Worm (Caenorhabditis elegans) whole organism, young adult: ENCODE data around the gene pgl-1.

Experiments used
- C17E4.6 ChIP-seq: fragments of 200-800 bp; sonication (Bioruptor generic); IDR thresholded peaks from 2 replicates; pipeline ENCODE4 v1.3.6; 2022; ENCODE audit warnings: missing genetic modification reagents, missing genetic modification characterization, missing compliant biosample characterization
- F10E7.11 ChIP-seq: sonication (generic microtip); optimal IDR thresholded peaks from 2 replicates; lab custom pipeline; 2017; ENCODE audit warnings: mild to moderate bottlenecking, missing genetic modification characterization, moderate library complexity, missing compliant biosample characterization
- F23B12.7 ChIP-seq: sonication (generic microtip); optimal IDR thresholded peaks from 2 replicates; lab custom pipeline; 2017; ENCODE audit warnings: missing genetic modification characterization, mild to moderate bottlenecking, missing compliant biosample characterization, antibody characterized with exemption, moderate library complexity; ENCODE audit not compliant: insufficient read depth
- F55B11.4 ChIP-seq: sonication (generic microtip); optimal IDR thresholded peaks from 2 replicates; lab custom pipeline; 2016; ENCODE audit warnings: missing compliant biosample characterization, missing genetic modification characterization, borderline replicate concordance; ENCODE audit not compliant: insufficient read depth
- F57C9.4 ChIP-seq: sonication (generic microtip); optimal IDR thresholded peaks from 2 replicates; lab custom pipeline; 2017; ENCODE audit warnings: mild to moderate bottlenecking, missing genetic modification characterization, missing compliant biosample characterization
- Y53F4B.3 ChIP-seq: fragments of 200-800 bp; sonication (Bioruptor generic); IDR thresholded peaks from 2 replicates; pipeline ENCODE4 v1.3.6; 2022; ENCODE audit warnings: missing genetic modification reagents, missing genetic modification characterization, missing compliant biosample characterization
- Y56A3A.18 ChIP-seq: fragments of 200-800 bp; sonication (Bioruptor generic); IDR thresholded peaks from 2 replicates; pipeline ENCODE4 v1.3.6; 2022; ENCODE audit warnings: missing genetic modification reagents, missing genetic modification characterization, missing compliant biosample characterization
- Y67H2A.10 ChIP-seq: fragments of 200-800 bp; sonication (Bioruptor generic); conservative IDR thresholded peaks from 2 replicates; pipeline ENCODE4 v1.3.6; 2022; ENCODE audit warnings: missing genetic modification reagents, missing genetic modification characterization, missing compliant biosample characterization
- akir-1 ChIP-seq: fragments of 200-800 bp; sonication (Bioruptor generic); optimal IDR thresholded peaks from 2 replicates; lab custom pipeline; 2018; ENCODE audit warnings: mild to moderate bottlenecking, missing genetic modification characterization, moderate library complexity, missing compliant biosample characterization
- ama-1 ChIP-seq, 3 experiments: fragments of 150-350 bp in 1 of 3; sonication (generic microtip) in 2 of 3; optimal IDR thresholded peaks; 2 replicates each; lab custom pipeline; 2014 to 2018; ENCODE audit warnings: missing biosample characterization in 2 of 3, missing genetic modification characterization in 2 of 3, missing genetic modification reagents in 2 of 3
- atf-7 ChIP-seq: sonication (generic microtip); optimal IDR thresholded peaks from 2 replicates; lab custom pipeline; 2017; ENCODE audit warnings: mild to moderate bottlenecking, missing genetic modification characterization, missing compliant biosample characterization
- bed-1 ChIP-seq: fragments of 200-800 bp; sonication (Bioruptor generic); IDR thresholded peaks from 2 replicates; pipeline ENCODE4 v1.3.6; 2022; ENCODE audit warnings: missing genetic modification reagents, missing genetic modification characterization, missing compliant biosample characterization
- ccch-3 ChIP-seq: fragments of 200-800 bp; sonication (Bioruptor generic); optimal IDR thresholded peaks from 2 replicates; lab custom pipeline; 2018; ENCODE audit warnings: mild to moderate bottlenecking, missing genetic modification characterization, missing compliant biosample characterization
- ceh-40 ChIP-seq: fragments of 200-800 bp; sonication (Bioruptor generic); IDR thresholded peaks from 2 replicates; pipeline ENCODE4 v1.3.6; 2022; ENCODE audit warnings: missing genetic modification characterization, missing compliant biosample characterization
- ceh-58 ChIP-seq: fragments of 200-800 bp; sonication (Bioruptor generic); IDR thresholded peaks from 2 replicates; pipeline ENCODE4 v1.3.6; 2022; ENCODE audit warnings: missing genetic modification characterization, missing compliant biosample characterization
- chd-7 ChIP-seq: sonication (generic microtip); optimal IDR thresholded peaks from 2 replicates; lab custom pipeline; 2016; ENCODE audit warnings: mild to moderate bottlenecking, missing genetic modification characterization, moderate library complexity, missing compliant biosample characterization
- die-1 ChIP-seq: sonication (generic microtip); optimal IDR thresholded peaks from 2 replicates; lab custom pipeline; 2016; ENCODE audit warnings: missing genotype, mild to moderate bottlenecking, missing genetic modification characterization, missing compliant biosample characterization
- egrh-3 ChIP-seq: fragments of 200-800 bp; sonication (Bioruptor generic); IDR thresholded peaks from 2 replicates; pipeline ENCODE4 v1.3.6; 2022; ENCODE audit warnings: missing genetic modification reagents, missing genetic modification characterization, missing compliant biosample characterization
- gei-17 ChIP-seq: fragments of 200-800 bp; sonication (Bioruptor generic); optimal IDR thresholded peaks from 2 replicates; lab custom pipeline; 2018; ENCODE audit warnings: mild to moderate bottlenecking, missing genetic modification characterization, missing compliant biosample characterization
- hlh-12 ChIP-seq: sonication (generic microtip); optimal IDR thresholded peaks from 2 replicates; lab custom pipeline; 2016; ENCODE audit warnings: missing genetic modification characterization, missing compliant biosample characterization
- hmg-20 ChIP-seq: fragments of 200-800 bp; sonication (Bioruptor generic); IDR thresholded peaks from 2 replicates; pipeline ENCODE4 v1.3.6; 2022; ENCODE audit warnings: missing genetic modification reagents, missing genetic modification characterization, missing compliant biosample characterization
- hsf-1 ChIP-seq: fragments of 200-800 bp; sonication (Bioruptor generic); IDR thresholded peaks from 2 replicates; pipeline ENCODE4 v1.3.6; 2022; ENCODE audit warnings: missing genetic modification reagents, missing genetic modification characterization, missing compliant biosample characterization
- lin-54 ChIP-seq: fragments of 200-800 bp; sonication (Bioruptor generic); optimal IDR thresholded peaks from 2 replicates; lab custom pipeline; 2018; ENCODE audit warnings: mild to moderate bottlenecking, missing genetic modification characterization, missing compliant biosample characterization
- madf-10 ChIP-seq: sonication (generic microtip); optimal IDR thresholded peaks from 2 replicates; lab custom pipeline; 2016; ENCODE audit warnings: mild to moderate bottlenecking, missing genetic modification characterization, missing compliant biosample characterization
- madf-6 ChIP-seq: fragments of 200-800 bp; sonication (Bioruptor generic); IDR thresholded peaks from 2 replicates; pipeline ENCODE4 v1.3.6; 2022; ENCODE audit warnings: missing genetic modification reagents, missing genetic modification characterization, missing compliant biosample characterization
- mxl-1 ChIP-seq: sonication (generic microtip); optimal IDR thresholded peaks from 2 replicates; lab custom pipeline; 2016; ENCODE audit warnings: missing genetic modification characterization, missing compliant biosample characterization
- nhr-120 ChIP-seq: fragments of 200-800 bp; sonication (Bioruptor generic); IDR thresholded peaks from 2 replicates; pipeline ENCODE4 v1.3.6; 2022; ENCODE audit warnings: missing genetic modification characterization, missing compliant biosample characterization
- snpc-4 ChIP-seq, 5 experiments: fragments of 150-350 bp in 1 of 5; sonication (generic microtip) in 4 of 5; optimal IDR thresholded peaks; 2 replicates each; lab custom pipeline; 2014 to 2018; ENCODE audit warnings: missing genetic modification characterization in 5 of 5, missing biosample characterization in 3 of 5, antibody characterized with exemption in 2 of 5, mild to moderate bottlenecking in 2 of 5, missing compliant biosample characterization in 2 of 5, missing genotype in 2 of 5, moderate library complexity in 2 of 5, missing genetic modification reagents in 1 of 5
- zfh-2 ChIP-seq: fragments of 200-800 bp; sonication (Bioruptor generic); conservative IDR thresholded peaks from 2 replicates; pipeline ENCODE4 v1.3.6; 2022; ENCODE audit warnings: missing genetic modification reagents, missing genetic modification characterization, missing compliant biosample characterization
- ztf-3 ChIP-seq: fragments of 200-800 bp; sonication (Bioruptor generic); optimal IDR thresholded peaks from 2 replicates; lab custom pipeline; 2018; ENCODE audit warnings: mild to moderate bottlenecking, missing genetic modification characterization, missing compliant biosample characterization

pgl-1 gene

ce11 chrIV:7012731-7013445 lies 35.8 kb upstream of the pgl-1 start:
- TF ChIP-seq ama-1 (optimal IDR thresholded peaks at IDR 0.05; lab: Kevin White, UChicago) (no peak), ama-1 (GFP tag; optimal IDR thresholded peaks at IDR 0.05; lab: Kevin White, UChicago) (no peak), ztf-3 (no peak), egrh-3 (GFP tag; lab: Robert Waterston, UW) (peak; percentile 41; the same call in 1 of the 2 replicates), snpc-4 (GFP tag; optimal IDR thresholded peaks at IDR 0.05; lab: Kevin White, UChicago) (no peak), snpc-4 (tag; optimal IDR thresholded peaks at IDR 0.05; lab: Kevin White, UChicago) (peak in 1 of 4 experiments; percentile 5), zfh-2 (GFP tag; lab: Robert Waterston, UW) (peak; percentile 79)

ce11 chrIV:7012214-7012613 lies 35.1 kb upstream of the pgl-1 start:
- TF ChIP-seq F23B12.7 (no peak), chd-7 (no peak), F55B11.4 (tag; lab: Kevin White, UChicago) (no peak)

- TF ChIP-seq lin-54 (no peak), akir-1 (GFP tag; lab: Kevin White, UChicago) (no peak)
These were observed 34.6 kb upstream of the pgl-1 start, which contains the start of gene trxr-1 for ce11 chrIV:7011728-7012127. trxr-1 (plus strand) TSS chrIV:7011954.

- TF ChIP-seq Y56A3A.18 (GFP tag; lab: Robert Waterston, UW): no peak
- TF ChIP-seq hmg-20: no peak
- no peak for TF ChIP-seq C17E4.6
- no peak for TF ChIP-seq die-1 (tag; lab: Kevin White, UChicago)
- TF ChIP-seq ceh-40 (GFP tag; lab: Robert Waterston, UW): no peak
- TF ChIP-seq madf-10 (tag; lab: Kevin White, UChicago): no peak
- no peak for TF ChIP-seq mxl-1
- TF ChIP-seq hlh-12 (tag; lab: Kevin White, UChicago): no peak
- TF ChIP-seq ccch-3 (GFP tag; lab: Kevin White, UChicago): no peak
- TF ChIP-seq F57C9.4 (tag; lab: Kevin White, UChicago): no peak
- TF ChIP-seq Y53F4B.3 (GFP tag; lab: Robert Waterston, UW): no peak
- TF ChIP-seq gei-17: no peak
- TF ChIP-seq atf-7: no peak
- no peak for TF ChIP-seq ceh-58
- TF ChIP-seq bed-1 (GFP tag; lab: Robert Waterston, UW): no peak
- TF ChIP-seq nhr-120 (GFP tag; lab: Robert Waterston, UW): no peak
- TF ChIP-seq hsf-1: no peak
These were observed 33.7 kb upstream of the pgl-1 start, which contains the start of gene C25A8.1 for ce11 chrIV:7010835-7011234. C25A8.1 (plus strand) TSS chrIV:7011135.

ce11 chrIV:7010195-7010594 lies 33.1 kb upstream of the pgl-1 start:
- TF ChIP-seq Y67H2A.10 (GFP tag; lab: Robert Waterston, UW) (no peak), zfh-2 (GFP tag; lab: Robert Waterston, UW) (peak; percentile 73), madf-6 (GFP tag; lab: Robert Waterston, UW) (no peak), F10E7.11 (no peak), egrh-3 (GFP tag; lab: Robert Waterston, UW) (peak; percentile 23; the same call in 1 of the 2 replicates)
